Worm (Caenorhabditis elegans) whole organism, early embryonic: ENCODE results near the gene eas-1.

Experiments
- B0310.2 ChIP-seq: sonication (generic microtip); optimal IDR thresholded peaks from 2 replicates; lab custom pipeline; 2016; ENCODE audit warnings: mild to moderate bottlenecking, missing genetic modification characterization, missing compliant biosample characterization
- F13C5.2 ChIP-seq: sonication (generic microtip); optimal IDR thresholded peaks from 2 replicates; lab custom pipeline; 2017; ENCODE audit warnings: mild to moderate bottlenecking, missing genetic modification characterization, inconsistent platforms, missing compliant biosample characterization
- aly-1 ChIP-seq: sonication (generic microtip); optimal IDR thresholded peaks from 2 replicates; lab custom pipeline; 2016; ENCODE audit warnings: missing genetic modification characterization, missing compliant biosample characterization
- ama-1 ChIP-seq: fragments of 150-350 bp; optimal IDR thresholded peaks from 2 replicates; lab custom pipeline; 2014
- ceh-13 ChIP-seq: fragments of 200-800 bp; sonication (Bioruptor generic); optimal IDR thresholded peaks from 2 replicates; lab custom pipeline; 2018; ENCODE audit warnings: mild to moderate bottlenecking, missing genetic modification characterization, missing compliant biosample characterization
- ceh-36 ChIP-seq: sonication (generic microtip); optimal IDR thresholded peaks from 2 replicates; lab custom pipeline; 2016; ENCODE audit warnings: missing genetic modification characterization, inconsistent platforms, missing compliant biosample characterization
- ets-7 ChIP-seq: sonication (generic microtip); optimal IDR thresholded peaks from 2 replicates; lab custom pipeline; 2016; ENCODE audit warnings: missing genotype, missing genetic modification characterization, missing compliant biosample characterization
- flt-1 ChIP-seq: fragments of 200-800 bp; sonication (Bioruptor generic); IDR thresholded peaks from 2 replicates; pipeline ENCODE4 v1.3.6; 2022; ENCODE audit warnings: missing genetic modification characterization, missing compliant biosample characterization
- hmbx-1 ChIP-seq: sonication (generic microtip); optimal IDR thresholded peaks from 2 replicates; lab custom pipeline; 2016; ENCODE audit warnings: mild to moderate bottlenecking, missing genetic modification characterization, missing compliant biosample characterization
- hmg-4 ChIP-seq: fragments of 200-800 bp; sonication (Bioruptor generic); optimal IDR thresholded peaks from 2 replicates; lab custom pipeline; 2018; ENCODE audit warnings: mild to moderate bottlenecking, missing genetic modification characterization, missing compliant biosample characterization
- hnd-1 ChIP-seq: sonication (generic microtip); optimal IDR thresholded peaks from 2 replicates; lab custom pipeline; 2016; ENCODE audit warnings: missing genetic modification characterization, missing compliant biosample characterization
- pes-1 ChIP-seq: fragments of 200-800 bp; sonication (Bioruptor generic); IDR thresholded peaks from 2 replicates; pipeline ENCODE4 v1.3.6; 2022; ENCODE audit warnings: missing genetic modification reagents, missing genetic modification characterization, missing compliant biosample characterization
- scrt-1 ChIP-seq: fragments of 200-800 bp; sonication (Bioruptor generic); IDR thresholded peaks from 2 replicates; pipeline ENCODE4 v1.3.6; 2022; ENCODE audit warnings: missing genetic modification characterization, missing compliant biosample characterization
- sea-1 ChIP-seq: fragments of 200-800 bp; sonication (Bioruptor generic); conservative IDR thresholded peaks from 2 replicates; pipeline ENCODE4 v1.3.6; 2022; ENCODE audit warnings: missing genetic modification characterization, missing compliant biosample characterization
- tbx-11 ChIP-seq: fragments of 200-800 bp; sonication (Bioruptor generic); IDR thresholded peaks from 2 replicates; pipeline ENCODE4 v1.3.6; 2022; ENCODE audit warnings: missing genetic modification characterization, missing compliant biosample characterization
- tbx-37 ChIP-seq: fragments of 200-800 bp; sonication (Bioruptor generic); conservative IDR thresholded peaks from 2 replicates; pipeline ENCODE4 v1.3.6; 2022; ENCODE audit warnings: missing genetic modification reagents, missing genetic modification characterization, missing compliant biosample characterization
- tra-4 ChIP-seq: sonication (generic microtip); optimal IDR thresholded peaks from 2 replicates; lab custom pipeline; 2017; ENCODE audit warnings: missing genetic modification characterization, missing compliant biosample characterization

Gene eas-1

DNA sequence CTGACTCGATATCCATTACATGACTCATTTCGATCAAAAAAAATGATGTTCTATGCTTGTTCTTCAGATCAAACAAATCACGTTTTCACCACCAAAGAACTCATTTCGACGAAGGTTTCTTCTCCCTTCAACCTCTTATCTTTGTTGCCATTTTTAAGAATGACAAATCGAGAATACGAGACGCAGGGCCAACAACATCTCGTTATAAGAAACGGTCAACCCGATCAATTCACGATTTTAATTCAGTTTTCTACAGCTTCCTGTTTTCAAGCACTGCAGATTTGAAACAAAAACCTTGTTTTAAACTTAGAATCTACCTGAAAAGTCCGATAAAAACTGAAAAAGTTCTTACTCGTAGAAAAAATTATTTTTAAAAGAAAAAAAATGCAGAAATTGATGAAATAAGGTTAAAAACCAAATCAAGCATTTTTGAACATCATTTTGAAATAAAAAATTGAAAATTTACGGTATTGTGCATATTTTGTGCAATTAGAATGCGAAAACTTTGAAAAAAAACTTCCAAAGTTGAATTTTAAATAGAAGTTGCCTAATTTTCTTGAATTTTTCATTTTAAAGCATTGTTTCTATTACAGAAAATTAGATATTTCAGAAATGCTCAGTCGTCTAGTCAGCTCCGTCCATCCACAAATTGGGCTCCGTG is 1.4 kb downstream of the eas-1 start, which contains the start of gene acs-11:
Gene acs-11, plus strand, starts transcription at position 611 of the 661 bp plus-strand sequence.
- TF ChIP-seq tra-4 (tag; lab: Kevin White, UChicago) (no peak), hmg-4 (GFP tag; lab: Kevin White, UChicago) (no peak), ceh-13 (GFP tag; lab: Kevin White, UChicago) (no peak), flt-1 (GFP tag; lab: Robert Waterston, UW) (no peak), sea-1 (GFP tag; lab: Robert Waterston, UW) (no peak), B0310.2 (no peak), tbx-11 (no peak), ceh-36 (tag; lab: Kevin White, UChicago) (no peak), tbx-37 (GFP tag; lab: Robert Waterston, UW) (no peak), pes-1 (GFP tag; lab: Robert Waterston, UW) (no peak), hmbx-1 (tag; lab: Kevin White, UChicago) (no peak), ama-1 (lab: Kevin White, UChicago) (no peak), scrt-1 (GFP tag; lab: Robert Waterston, UW) (no peak), aly-1 (tag; lab: Kevin White, UChicago) (no peak), hnd-1 (tag; lab: Kevin White, UChicago) (no peak), ets-7 (tag; lab: Kevin White, UChicago) (no peak)

DNA sequence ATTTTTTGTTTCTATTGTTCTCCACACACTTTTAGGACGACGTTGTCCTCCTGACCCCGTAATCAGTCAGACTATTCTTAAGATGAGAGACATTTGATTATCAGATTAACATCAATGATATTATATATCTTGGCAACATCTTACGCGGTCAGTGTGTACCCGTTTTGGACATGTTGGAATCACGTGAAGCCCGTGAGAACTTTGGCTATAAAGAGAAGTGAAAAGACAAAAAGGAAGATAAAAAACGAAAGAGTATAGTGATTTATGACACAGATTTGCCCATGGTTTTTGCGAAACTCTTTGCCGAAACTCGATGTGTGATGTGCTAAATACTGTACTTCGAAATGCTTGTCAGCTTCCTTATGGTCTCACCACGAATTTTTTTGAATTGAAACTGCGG is 5.1 kb downstream of the eas-1 start:
- TF ChIP-seq tbx-11 (no peak), ets-7 (tag; lab: Kevin White, UChicago) (no peak), tra-4 (tag; lab: Kevin White, UChicago) (no peak), F13C5.2 (tag; lab: Kevin White, UChicago) (no peak), hmbx-1 (tag; lab: Kevin White, UChicago) (no peak), scrt-1 (GFP tag; lab: Robert Waterston, UW) (no peak), hnd-1 (tag; lab: Kevin White, UChicago) (no peak), ceh-36 (tag; lab: Kevin White, UChicago) (no peak), ceh-13 (GFP tag; lab: Kevin White, UChicago) (no peak), aly-1 (tag; lab: Kevin White, UChicago) (no peak), flt-1 (GFP tag; lab: Robert Waterston, UW) (no peak), sea-1 (GFP tag; lab: Robert Waterston, UW) (no peak), tbx-37 (GFP tag; lab: Robert Waterston, UW) (no peak), B0310.2 (no peak)

DNA sequence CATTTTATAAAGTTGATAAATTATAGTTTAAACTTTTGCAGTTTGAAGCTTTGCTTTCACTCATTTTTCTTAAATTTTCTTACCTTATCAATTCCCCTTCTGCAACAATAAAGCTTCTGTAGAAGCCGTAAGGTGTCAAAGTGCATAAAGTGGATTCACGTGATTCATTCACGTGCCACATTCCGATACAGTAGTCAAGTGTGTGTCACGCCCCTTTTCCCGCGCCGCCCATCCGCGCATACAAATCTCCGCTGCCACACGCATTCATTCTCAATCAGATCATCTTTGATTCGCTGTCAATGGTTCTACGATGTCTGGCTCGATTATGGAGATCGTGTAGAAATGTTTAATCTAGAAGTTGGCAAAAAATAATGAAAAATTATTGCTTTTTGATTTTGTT is 6.9 kb downstream of the eas-1 start:
- no peak for TF ChIP-seq ceh-13 (GFP tag; lab: Kevin White, UChicago)
- TF ChIP-seq B0310.2, result no peak
- TF ChIP-seq hmg-4 (GFP tag; lab: Kevin White, UChicago), result no peak
- no peak for TF ChIP-seq tbx-11
- no peak for TF ChIP-seq hmbx-1 (tag; lab: Kevin White, UChicago)
- TF ChIP-seq tbx-37 (GFP tag; lab: Robert Waterston, UW), result no peak

DNA sequence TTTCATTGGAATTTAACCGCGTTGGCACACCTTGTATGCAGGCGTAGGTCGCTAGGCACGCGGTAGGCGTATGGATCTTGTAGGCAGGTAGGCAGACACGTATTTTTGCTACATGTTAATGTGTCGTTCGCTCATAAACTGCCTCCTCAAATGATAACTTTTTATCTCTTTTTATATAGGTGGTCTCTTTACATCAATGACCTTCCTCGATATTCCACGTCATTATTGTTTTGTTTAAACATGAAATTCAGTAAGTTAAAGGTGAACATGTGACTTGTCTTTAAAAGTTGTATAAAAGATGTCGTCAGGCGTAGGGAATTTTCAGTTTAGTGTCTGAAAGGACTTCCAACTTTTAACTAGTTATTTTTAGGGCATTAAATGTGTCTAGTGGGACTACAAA is 7.5 kb downstream of the eas-1 start:
- no peak for TF ChIP-seq tbx-11
- no peak for TF ChIP-seq pes-1 (GFP tag; lab: Robert Waterston, UW)
- no peak for TF ChIP-seq hmg-4 (GFP tag; lab: Kevin White, UChicago)
- no peak for TF ChIP-seq ceh-13 (GFP tag; lab: Kevin White, UChicago)
- TF ChIP-seq ama-1 (lab: Kevin White, UChicago), result no peak

DNA sequence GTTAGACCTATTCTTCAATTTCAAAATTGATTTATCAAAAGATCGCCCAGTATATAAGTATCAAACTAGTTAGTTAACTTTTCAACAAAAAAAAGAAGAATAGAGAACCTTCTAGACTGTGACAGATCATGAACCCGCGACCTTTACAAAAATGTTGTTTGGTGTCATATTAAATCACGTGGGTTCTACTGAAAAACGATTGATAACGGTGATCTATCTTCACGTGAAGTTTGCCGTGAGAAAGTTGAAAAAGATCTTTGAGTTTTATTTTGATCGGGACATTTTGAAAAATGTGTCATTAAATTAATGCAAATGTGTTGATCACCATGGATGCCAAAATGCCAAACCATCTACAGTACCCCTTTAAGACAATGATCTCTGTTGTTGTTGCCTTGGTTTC is 8.2 kb downstream of the eas-1 start:
- TF ChIP-seq tbx-11 (no peak), B0310.2 (no peak), ceh-13 (GFP tag; lab: Kevin White, UChicago) (no peak), ama-1 (lab: Kevin White, UChicago) (no peak)

- TF ChIP-seq B0310.2 (no peak), flt-1 (GFP tag; lab: Robert Waterston, UW) (no peak), hmg-4 (GFP tag; lab: Kevin White, UChicago) (no peak), pes-1 (GFP tag; lab: Robert Waterston, UW) (no peak), ama-1 (lab: Kevin White, UChicago) (no peak), scrt-1 (GFP tag; lab: Robert Waterston, UW) (no peak), tbx-11 (no peak), hnd-1 (tag; lab: Kevin White, UChicago) (no peak), hmbx-1 (tag; lab: Kevin White, UChicago) (no peak), ets-7 (tag; lab: Kevin White, UChicago) (no peak), ceh-13 (GFP tag; lab: Kevin White, UChicago) (no peak), ceh-36 (tag; lab: Kevin White, UChicago) (no peak), sea-1 (GFP tag; lab: Robert Waterston, UW) (no peak), tbx-37 (GFP tag; lab: Robert Waterston, UW) (no peak), tra-4 (tag; lab: Kevin White, UChicago) (no peak), aly-1 (tag; lab: Kevin White, UChicago) (no peak), F13C5.2 (tag; lab: Kevin White, UChicago) (no peak)
Observed at ce11 chrII:4749581-4749980, 9.4 kb downstream of the eas-1 start, which contains the start of gene F41C3.2. TSS of gene F41C3.2 (plus strand) at chrII:4749968.

- no peak for TF ChIP-seq hmbx-1 (tag; lab: Kevin White, UChicago)
- TF ChIP-seq ets-7 (tag; lab: Kevin White, UChicago), result no peak
- no peak for TF ChIP-seq tbx-11
- TF ChIP-seq F13C5.2 (tag; lab: Kevin White, UChicago), result no peak
- TF ChIP-seq hnd-1 (tag; lab: Kevin White, UChicago), result no peak
- no peak for TF ChIP-seq tra-4 (tag; lab: Kevin White, UChicago)
- TF ChIP-seq ceh-36 (tag; lab: Kevin White, UChicago), result no peak
- TF ChIP-seq B0310.2, result no peak
- TF ChIP-seq hmg-4 (GFP tag; lab: Kevin White, UChicago), result no peak
- TF ChIP-seq tbx-37 (GFP tag; lab: Robert Waterston, UW), result no peak
Observed at ce11 chrII:4752257-4752728, 12.1 kb downstream of the eas-1 start, which contains the start of gene F41C3.1. TSS of gene F41C3.1 (plus strand) at chrII:4752307.
